Fruit fly (Drosophila melanogaster): ENCODE data around the gene CG7730.

Gene CG7730

dm6 chr3L:17015663-17016575 lies 11.4 kb upstream of the CG7730 start, which contains the start of the genes CG6664 and CG7728 (continued):
- no peak for TF ChIP-seq schlank (tag; optimal IDR thresholded peaks at IDR 0.05)
- no peak for TF ChIP-seq Jarid2 (GFP tag; optimal IDR thresholded peaks at IDR 0.05)
- no peak for TF ChIP-seq sc (optimal IDR thresholded peaks at IDR 0.05)
- TF ChIP-seq sc (GFP tag; optimal IDR thresholded peaks at IDR 0.05) = peak; percentile 24
- no peak for TF ChIP-seq CG12071 (GFP tag; optimal IDR thresholded peaks at IDR 0.05)
- TF ChIP-seq CG10654 (GFP tag; optimal IDR thresholded peaks at IDR 0.05) = peak; percentile 16
- no peak for TF ChIP-seq insv (GFP tag; optimal IDR thresholded peaks at IDR 0.05)
- no peak for TF ChIP-seq Mes4 (GFP tag; optimal IDR thresholded peaks at IDR 0.05)
- no peak for TF ChIP-seq Adf1 (GFP tag; IDR thresholded peaks at IDR 0.05)
- no peak for TF ChIP-seq CG3995 (GFP tag; optimal IDR thresholded peaks at IDR 0.05)
- TF ChIP-seq amos (GFP tag; IDR thresholded peaks at IDR 0.05; ENCODE audit: partially characterized antibody) = peak; percentile 60; the same call in 1 of the 2 replicates
- no peak for TF ChIP-seq CG6765 (GFP tag; optimal IDR thresholded peaks at IDR 0.05)
- no peak for TF ChIP-seq CG4854 (GFP tag; optimal IDR thresholded peaks at IDR 0.05)
- no peak for TF ChIP-seq Bdp1 (GFP tag; optimal IDR thresholded peaks at IDR 0.05)
- peak; percentile 57; the same call in 1 of the 2 replicates for TF ChIP-seq chm (GFP tag; IDR thresholded peaks at IDR 0.05)
- peak; percentile 59 for TF ChIP-seq CG12391 (tag; optimal IDR thresholded peaks at IDR 0.05)
- TF ChIP-seq Mad (GFP tag; optimal IDR thresholded peaks at IDR 0.05) = no peak
- peak; percentile 95 for TF ChIP-seq Ets65A (GFP tag)
- TF ChIP-seq TFAM (GFP tag; optimal IDR thresholded peaks at IDR 0.05) = no peak
- TF ChIP-seq sisA (GFP tag; IDR thresholded peaks at IDR 0.05) = peak; percentile 60
- peak; percentile 34 for TF ChIP-seq CG1233 (GFP tag; optimal IDR thresholded peaks at IDR 0.05)
- TF ChIP-seq kay (GFP tag; optimal IDR thresholded peaks at IDR 0.05) = no peak
- TF ChIP-seq CG4707 (GFP tag; optimal IDR thresholded peaks at IDR 0.05) = peak; percentile 82
- TF ChIP-seq ham (GFP tag; IDR thresholded peaks at IDR 0.05) = no peak
- no peak for TF ChIP-seq chinmo (GFP tag; IDR thresholded peaks at IDR 0.05; ENCODE audit: partially characterized antibody)
- TF ChIP-seq CG10431 (GFP tag; optimal IDR thresholded peaks at IDR 0.05) = peak; percentile 4
- peak; percentile 49 for TF ChIP-seq CG10543 (GFP tag; optimal IDR thresholded peaks at IDR 0.05)
- peak; percentile 20 for TF ChIP-seq fd96Cb (tag; optimal IDR thresholded peaks at IDR 0.05)
- peak; percentile 25 for TF ChIP-seq esg (GFP tag; conservative IDR thresholded peaks at IDR 0.05)
- no peak for TF ChIP-seq lbe (GFP tag; optimal IDR thresholded peaks at IDR 0.05)
- TF ChIP-seq CG12769 (tag; optimal IDR thresholded peaks at IDR 0.05) = no peak
- no peak for TF ChIP-seq btn (GFP tag; optimal IDR thresholded peaks at IDR 0.05)
- TF ChIP-seq CG2116 (GFP tag; optimal IDR thresholded peaks at IDR 0.05) = peak; percentile 42
- peak; percentile 43 for TF ChIP-seq CG9817 (tag; optimal IDR thresholded peaks at IDR 0.05)
- TF ChIP-seq hb (GFP tag; IDR thresholded peaks at IDR 0.05; ENCODE audit: partially characterized antibody) = no peak
- TF ChIP-seq CG30431 (GFP tag; optimal IDR thresholded peaks at IDR 0.05) = no peak
- no peak for TF ChIP-seq CG6254 (GFP tag; optimal IDR thresholded peaks at IDR 0.05)
- TF ChIP-seq luna (GFP tag; optimal IDR thresholded peaks at IDR 0.05) = no peak
- TF ChIP-seq cad (GFP tag; optimal IDR thresholded peaks at IDR 0.05) = no peak
- TF ChIP-seq pho (GFP tag; optimal IDR thresholded peaks at IDR 0.05) = peak; percentile 53
- TF ChIP-seq stwl (tag; optimal IDR thresholded peaks at IDR 0.05) = peak; percentile 24
- TF ChIP-seq H2.0 (GFP tag; IDR thresholded peaks at IDR 0.05) = peak; percentile 62; the same call in 1 of the 2 replicates
- no peak for TF ChIP-seq cato (GFP tag; optimal IDR thresholded peaks at IDR 0.05; ENCODE audit: borderline replicate concordance)
- TF ChIP-seq MTF-1 (GFP tag; optimal IDR thresholded peaks at IDR 0.05; ENCODE audit: borderline replicate concordance) = peak; percentile 54
- 0 out of 2 replicates have a peak, but pooled peaks have one; percentile 16 for TF ChIP-seq CG6689 (GFP tag; IDR thresholded peaks at IDR 0.05)
- TF ChIP-seq ash1 (GFP tag; optimal IDR thresholded peaks at IDR 0.05) = no peak
- peak; percentile 5 for TF ChIP-seq Dad (GFP tag; optimal IDR thresholded peaks at IDR 0.05)
- no peak for TF ChIP-seq her (GFP tag; optimal IDR thresholded peaks at IDR 0.05)
- peak; percentile 28 for TF ChIP-seq Fer1 (GFP tag; optimal IDR thresholded peaks at IDR 0.05)
